Fruit fly (Drosophila melanogaster) whole organism, wandering third instar larva: ENCODE results near the gene CAHbeta.

Experiments
- Abd-B ChIP-seq: fragments of >200 bp; optimal IDR thresholded peaks from 2 replicates; lab custom pipeline; 2017; ENCODE audit warnings: missing biosample characterization, missing genetic modification characterization
- CG32264 ChIP-seq: fragments of 200-800 bp; sonication (Bioruptor generic); optimal IDR thresholded peaks from 2 replicates; lab custom pipeline; 2016; ENCODE audit warnings: missing biosample characterization, missing genetic modification characterization
- CG9705 ChIP-seq: fragments of 200-800 bp; sonication (Bioruptor generic); optimal IDR thresholded peaks from 2 replicates; lab custom pipeline; 2018; ENCODE audit warnings: missing biosample characterization, mild to moderate bottlenecking, missing genetic modification characterization
- CrebA ChIP-seq: fragments of 200-800 bp; sonication (Bioruptor generic); optimal IDR thresholded peaks from 2 replicates; lab custom pipeline; 2016; ENCODE audit warnings: missing biosample characterization, mild to moderate bottlenecking, missing genetic modification characterization, borderline replicate concordance
- Dfd ChIP-seq: fragments of >200 bp; optimal IDR thresholded peaks from 2 replicates; lab custom pipeline; 2017; ENCODE audit warnings: missing biosample characterization, missing genetic modification characterization
- Dif ChIP-seq: fragments of 200-275, 200-300 bp; sonication (Bioruptor generic); optimal IDR thresholded peaks from 2 replicates; lab custom pipeline; 2018; ENCODE audit warnings: missing biosample characterization, missing genetic modification characterization; ENCODE audit not compliant: partially characterized antibody
- GATAd ChIP-seq: sonication (Bioruptor generic); optimal IDR thresholded peaks from 2 replicates; lab custom pipeline; 2016; ENCODE audit warnings: missing biosample characterization, missing genetic modification characterization
- HLH106 ChIP-seq: fragments of 200-800 bp; optimal IDR thresholded peaks from 3 replicates; lab custom pipeline; 2019; ENCODE audit warnings: missing biosample characterization, mild to moderate bottlenecking, missing genetic modification characterization, moderate library complexity
- Hnf4 ChIP-seq: fragments of 200-800 bp; sonication (Bioruptor generic); optimal IDR thresholded peaks from 2 replicates; lab custom pipeline; 2016; ENCODE audit warnings: missing biosample characterization, mild to moderate bottlenecking, missing genetic modification characterization
- Hr78 ChIP-seq: fragments of >200 bp; optimal IDR thresholded peaks from 2 replicates; lab custom pipeline; 2017; ENCODE audit warnings: missing biosample characterization, missing genetic modification characterization
- Hr83 ChIP-seq: fragments of 200-300 bp; sonication (Bioruptor generic); optimal IDR thresholded peaks from 2 replicates; lab custom pipeline; 2016; ENCODE audit warnings: missing biosample characterization, mild to moderate bottlenecking, missing genetic modification characterization, moderate library complexity; ENCODE audit not compliant: poor library complexity, severe bottlenecking
- Jra ChIP-seq: sonication (Bioruptor generic); optimal IDR thresholded peaks from 2 replicates; lab custom pipeline; 2016; ENCODE audit warnings: missing biosample characterization, missing genetic modification characterization
- Mio ChIP-seq: sonication (Bioruptor generic); optimal IDR thresholded peaks from 2 replicates; lab custom pipeline; 2016; ENCODE audit warnings: missing biosample characterization, missing genetic modification characterization
- Myc ChIP-seq: fragments of >200 bp; optimal IDR thresholded peaks from 2 replicates; lab custom pipeline; 2017
- N ChIP-seq: fragments of >200 bp; optimal IDR thresholded peaks from 2 replicates; lab custom pipeline; 2018; ENCODE audit warnings: missing biosample characterization, missing external identifiers, missing genetic modification characterization
- OdsH ChIP-seq: fragments of 200-800 bp; sonication (Bioruptor generic); optimal IDR thresholded peaks from 2 replicates; lab custom pipeline; 2016; ENCODE audit warnings: missing biosample characterization, mild to moderate bottlenecking, missing genetic modification characterization
- Rel ChIP-seq, 2 experiments: fragments of 200-800 bp; sonication (Bioruptor generic) in 1 of 2; optimal IDR thresholded peaks; 2 replicates in 1 of 2; 3 replicates in 1 of 2; lab custom pipeline; 2016 to 2019; ENCODE audit warnings: mild to moderate bottlenecking in 2 of 2, missing biosample characterization in 2 of 2, missing genetic modification characterization in 2 of 2, moderate library complexity in 1 of 2
- Sp1 ChIP-seq: fragments of 200-800 bp; sonication (Bioruptor generic); optimal IDR thresholded peaks from 3 replicates; lab custom pipeline; 2019; ENCODE audit warnings: missing biosample characterization, mild to moderate bottlenecking, missing genetic modification characterization, moderate library complexity
- Vsx2 ChIP-seq: fragments of 200-300, 225-300 bp; sonication (Bioruptor generic); optimal IDR thresholded peaks from 2 replicates; lab custom pipeline; 2018; ENCODE audit warnings: missing biosample characterization, missing genetic modification characterization; ENCODE audit not compliant: partially characterized antibody
- br ChIP-seq: fragments of 200-800 bp; sonication (Bioruptor generic); optimal IDR thresholded peaks from 2 replicates; lab custom pipeline; 2016; ENCODE audit warnings: missing biosample characterization, missing genetic modification characterization
- brk ChIP-seq: fragments of 200-800 bp; sonication (Bioruptor generic); optimal IDR thresholded peaks from 2 replicates; lab custom pipeline; 2016; ENCODE audit warnings: missing biosample characterization, mild to moderate bottlenecking, missing genetic modification characterization
- dl ChIP-seq, 2 experiments: fragments of 175-275, 200-275 bp in 1 of 2; fragments of 200-275 bp in 1 of 2; sonication (Bioruptor generic); optimal IDR thresholded peaks; lab custom pipeline; 2018; ENCODE audit warnings: mild to moderate bottlenecking in 2 of 2, missing biosample characterization in 2 of 2, missing genetic modification characterization in 2 of 2, moderate library complexity in 2 of 2; ENCODE audit not compliant: partially characterized antibody in 2 of 2, insufficient read depth in 1 of 2
- dmrt93B ChIP-seq: fragments of 200-800 bp; sonication (Bioruptor generic); optimal IDR thresholded peaks from 2 replicates; lab custom pipeline; 2018; ENCODE audit warnings: missing biosample characterization, mild to moderate bottlenecking, missing genetic modification characterization
- dsf ChIP-seq: sonication (Bioruptor generic); optimal IDR thresholded peaks from 2 replicates; lab custom pipeline; 2016; ENCODE audit warnings: missing biosample characterization, missing genetic modification characterization, borderline replicate concordance
- ey ChIP-seq: fragments of 200-800 bp; sonication (Bioruptor generic); optimal IDR thresholded peaks from 2 replicates; lab custom pipeline; 2016; ENCODE audit warnings: missing biosample characterization, missing genetic modification characterization
- foxo ChIP-seq, 2 experiments: fragments of 200-800 bp; sonication (Bioruptor generic); optimal IDR thresholded peaks; 2 replicates in 1 of 2; 3 replicates in 1 of 2; lab custom pipeline; 2016 to 2017; ENCODE audit warnings: missing biosample characterization in 2 of 2, missing genetic modification characterization in 2 of 2
- fru ChIP-seq: fragments of 200-800 bp; sonication (Bioruptor generic); optimal IDR thresholded peaks from 3 replicates; lab custom pipeline; 2016; ENCODE audit warnings: missing biosample characterization, mild to moderate bottlenecking, missing genetic modification characterization
- h ChIP-seq: fragments of 200-800 bp; sonication (Bioruptor generic); optimal IDR thresholded peaks from 3 replicates; lab custom pipeline; 2016; ENCODE audit warnings: missing biosample characterization, mild to moderate bottlenecking, missing genetic modification characterization
- jim ChIP-seq: fragments of 175-275, 200-325 bp; sonication (Bioruptor generic); optimal IDR thresholded peaks from 2 replicates; lab custom pipeline; 2016; ENCODE audit warnings: missing biosample characterization, mild to moderate bottlenecking, missing genetic modification characterization
- lola ChIP-seq: fragments of >200 bp; optimal IDR thresholded peaks from 2 replicates; lab custom pipeline; 2017; ENCODE audit warnings: missing biosample characterization, missing genetic modification characterization
- pan ChIP-seq: fragments of >200 bp; optimal IDR thresholded peaks from 2 replicates; lab custom pipeline; 2017
- psq ChIP-seq: fragments of 200-800 bp; sonication (Bioruptor generic); optimal IDR thresholded peaks from 3 replicates; lab custom pipeline; 2017; ENCODE audit warnings: missing biosample characterization, mild to moderate bottlenecking, missing genetic modification characterization, moderate library complexity
- rgr ChIP-seq: fragments of 200-800 bp; sonication (Bioruptor generic); optimal IDR thresholded peaks from 3 replicates; lab custom pipeline; 2016; ENCODE audit warnings: missing biosample characterization, mild to moderate bottlenecking, missing genetic modification characterization
- sage ChIP-seq: fragments of 200-800 bp; sonication (Bioruptor generic); optimal IDR thresholded peaks from 2 replicates; lab custom pipeline; 2016; ENCODE audit warnings: missing biosample characterization, mild to moderate bottlenecking, missing genetic modification characterization
- sv ChIP-seq: fragments of 200-800 bp; sonication (Bioruptor generic); optimal IDR thresholded peaks from 3 replicates; lab custom pipeline; 2016; ENCODE audit warnings: missing biosample characterization, missing genetic modification characterization
- tai ChIP-seq: sonication (Bioruptor generic); optimal IDR thresholded peaks from 2 replicates; lab custom pipeline; 2016; ENCODE audit warnings: missing biosample characterization, missing genetic modification characterization
- usp ChIP-seq: fragments of >200 bp; optimal IDR thresholded peaks from 2 replicates; lab custom pipeline; 2017; ENCODE audit warnings: missing biosample characterization, missing genetic modification characterization
- woc ChIP-seq: sonication (Bioruptor generic); optimal IDR thresholded peaks from 2 replicates; lab custom pipeline; 2016; ENCODE audit warnings: missing biosample characterization, mild to moderate bottlenecking, missing genetic modification characterization

The CAHbeta gene

dm6 chr3R:8980776-8981165, at the start of gene CAHbeta:
Gene CAHbeta, plus strand, starts transcription at chr3R:8980860.
- TF ChIP-seq ey (no peak), Dif (GFP tag; lab: Kevin White, UChicago) (peak; percentile 67), dl (GFP tag; optimal IDR thresholded peaks at IDR 0.05; lab: Kevin White, UChicago; ENCODE audit: insufficient read depth in 1 of 2, partially characterized antibody in 2 of 2) (peak; percentile 59 to 60)

- TF ChIP-seq tai (GFP tag; lab: Kevin White, UChicago) (no peak), Hr83 (no peak), dl (GFP tag; optimal IDR thresholded peaks at IDR 0.05; lab: Kevin White, UChicago; ENCODE audit: insufficient read depth in 1 of 2, partially characterized antibody in 2 of 2) (no peak), dsf (no peak), Hr78 (GFP tag; lab: Kevin White, UChicago) (no peak), fru (GFP tag; lab: Kevin White, UChicago) (no peak), CG32264 (no peak), brk (GFP tag; lab: Kevin White, UChicago) (no peak), h (no peak), Jra (GFP tag; lab: Kevin White, UChicago) (no peak), sv (no peak), usp (GFP tag; lab: Kevin White, UChicago) (no peak), OdsH (GFP tag; lab: Kevin White, UChicago) (no peak), Hnf4 (GFP tag; lab: Kevin White, UChicago) (no peak), Myc (lab: Kevin White, UChicago) (no peak), ey (no peak), psq (GFP tag; lab: Kevin White, UChicago) (no peak), GATAd (GFP tag; lab: Kevin White, UChicago) (no peak), Dif (GFP tag; lab: Kevin White, UChicago) (no peak)
These were observed 49.6 kb upstream of the CAHbeta start for dm6 chr3R:8931064-8931419.

- TF ChIP-seq Rel (GFP tag; optimal IDR thresholded peaks at IDR 0.05; lab: Kevin White, UChicago), result no peak
- TF ChIP-seq Rel (tag; optimal IDR thresholded peaks at IDR 0.05; lab: Kevin White, UChicago), result peak; percentile 22
- TF ChIP-seq N, result no peak
- no peak for TF ChIP-seq Jra (GFP tag; lab: Kevin White, UChicago)
- peak; percentile 81 for TF ChIP-seq psq (GFP tag; lab: Kevin White, UChicago)
- TF ChIP-seq Myc (lab: Kevin White, UChicago), result peak; percentile 97
- no peak for TF ChIP-seq brk (GFP tag; lab: Kevin White, UChicago)
- no peak for TF ChIP-seq dl (GFP tag; optimal IDR thresholded peaks at IDR 0.05; lab: Kevin White, UChicago; ENCODE audit: insufficient read depth in 1 of 2, partially characterized antibody in 2 of 2)
- no peak for TF ChIP-seq Abd-B
- TF ChIP-seq Mio (GFP tag; lab: Kevin White, UChicago), result no peak
- no peak for TF ChIP-seq jim
- no peak for TF ChIP-seq usp (GFP tag; lab: Kevin White, UChicago)
- TF ChIP-seq dmrt93B (GFP tag; lab: Kevin White, UChicago), result peak; percentile 14
- peak; percentile 67 for TF ChIP-seq ey
- peak; percentile 48 for TF ChIP-seq Hr83
- peak; percentile 70 for TF ChIP-seq fru (GFP tag; lab: Kevin White, UChicago)
- peak; percentile 51 for TF ChIP-seq rgr (GFP tag; lab: Kevin White, UChicago)
- TF ChIP-seq GATAd (GFP tag; lab: Kevin White, UChicago), result no peak
- peak; percentile 18 for TF ChIP-seq Vsx2 (GFP tag; lab: Kevin White, UChicago)
- no peak for TF ChIP-seq CrebA
- TF ChIP-seq Dif (GFP tag; lab: Kevin White, UChicago), result peak; percentile 63
- TF ChIP-seq pan, result no peak
- TF ChIP-seq br (GFP tag; lab: Kevin White, UChicago), result peak; percentile 67
- TF ChIP-seq Dfd (GFP tag; lab: Kevin White, UChicago), result no peak
- TF ChIP-seq dsf, result no peak
- TF ChIP-seq h, result peak; percentile 75
- TF ChIP-seq CG9705, result peak; percentile 23
- TF ChIP-seq CG32264, result no peak
- no peak for TF ChIP-seq Hr78 (GFP tag; lab: Kevin White, UChicago)
- no peak for TF ChIP-seq sage
- peak; percentile 37 for TF ChIP-seq OdsH (GFP tag; lab: Kevin White, UChicago)
- TF ChIP-seq HLH106 (tag; lab: Kevin White, UChicago), result peak; percentile 69
- TF ChIP-seq tai (GFP tag; lab: Kevin White, UChicago), result peak; percentile 58
- peak in 1 of 2 experiments; percentile 67 for TF ChIP-seq foxo (GFP tag; optimal IDR thresholded peaks at IDR 0.05; lab: Kevin White, UChicago)
- TF ChIP-seq woc (GFP tag; lab: Kevin White, UChicago), result peak; percentile 88
- no peak for TF ChIP-seq lola
- TF ChIP-seq Sp1 (GFP tag; lab: Kevin White, UChicago), result peak; percentile 60
- TF ChIP-seq Hnf4 (GFP tag; lab: Kevin White, UChicago), result peak; percentile 51
- TF ChIP-seq sv, result peak; percentile 53
These were observed 48.8 kb upstream of the CAHbeta start, which contains the start of gene pyd for dm6 chr3R:8931777-8932345. Gene pyd, minus strand, starts transcription at chr3R:8931896.
